Worm (Caenorhabditis elegans) whole organism, L4/young adult: ENCODE measurements around the gene stc-1.

Experiments used
- W03F9.2 ChIP-seq: fragments of 150-350 bp; optimal IDR thresholded peaks from 2 replicates; lab custom pipeline; 2014; ENCODE audit warnings: missing biosample characterization, missing genetic modification characterization
- dao-5 ChIP-seq: sonication (generic microtip); optimal IDR thresholded peaks from 2 replicates; lab custom pipeline; 2016; ENCODE audit warnings: missing genotype, missing genetic modification characterization, moderate library complexity, missing compliant biosample characterization
- him-1 ChIP-seq: sonication (generic microtip); optimal IDR thresholded peaks from 2 replicates; lab custom pipeline; 2016; ENCODE audit warnings: missing genotype, missing genetic modification reagents, missing genetic modification characterization, missing compliant biosample characterization

The stc-1 gene

DNA sequence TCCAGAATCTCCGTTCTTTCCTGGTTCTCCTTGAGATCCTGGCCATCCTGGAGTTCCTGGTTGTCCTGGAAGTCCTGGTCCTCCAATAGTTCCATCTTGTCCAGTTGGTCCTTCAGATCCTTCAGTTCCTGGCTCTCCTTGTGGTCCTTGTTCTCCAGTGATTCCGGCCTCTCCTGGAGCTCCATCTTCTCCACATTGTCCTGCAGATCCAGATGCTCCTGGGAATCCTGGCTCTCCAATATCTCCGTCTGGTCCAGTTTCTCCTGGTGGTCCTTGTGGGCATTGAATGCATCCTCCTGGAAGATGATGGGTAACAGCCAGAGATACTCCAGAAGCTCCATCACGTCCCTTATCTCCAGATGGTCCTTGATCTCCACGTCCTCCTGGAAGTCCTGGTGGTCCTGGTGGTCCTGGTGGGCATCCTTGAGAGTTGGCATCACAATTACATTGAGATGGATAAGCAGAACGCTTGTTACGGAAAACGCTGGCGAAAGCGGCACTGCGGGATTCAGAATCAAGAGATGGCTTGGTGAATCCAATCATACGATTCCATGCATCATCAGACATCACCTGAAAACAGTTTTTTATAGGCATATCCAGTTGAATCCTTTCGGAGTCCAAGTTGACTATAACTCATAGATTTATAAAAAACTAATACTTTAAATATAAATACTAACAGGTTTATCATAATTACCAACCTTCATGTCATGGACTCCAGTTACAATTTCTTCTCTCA, 2.5 kb upstream of the stc-1 start:
- TF ChIP-seq dao-5 (tag; lab: Kevin White, UChicago) (no peak), him-1 (tag; lab: Kevin White, UChicago) (no peak)

- TF ChIP-seq W03F9.2, result no peak
- no peak for TF ChIP-seq dao-5 (tag; lab: Kevin White, UChicago)
- no peak for TF ChIP-seq him-1 (tag; lab: Kevin White, UChicago)
Measured at ce11 chrII:8566806-8567266, 897 bp upstream of the stc-1 start, which contains the start of gene F54C9.3. TSS of gene F54C9.3 (minus strand) at chrII:8566856.

- TF ChIP-seq W03F9.2 (no peak), him-1 (tag; lab: Kevin White, UChicago) (no peak)
Measured at ce11 chrII:8562002-8562401, 3.9 kb downstream of the stc-1 start, which contains the start of gene F54C9.14. TSS of gene F54C9.14 (plus strand) at chrII:8562302.

ce11 chrII:8561227-8561626, 4.7 kb downstream of the stc-1 start, which contains the start of gene iff-2:
TSS of gene iff-2 (minus strand) at chrII:8561367.
- TF ChIP-seq him-1 (tag; lab: Kevin White, UChicago), result peak; percentile 97
- peak; percentile 77 for TF ChIP-seq dao-5 (tag; lab: Kevin White, UChicago)
- peak; percentile 97 for TF ChIP-seq W03F9.2

ce11 chrII:8559188-8559587, 6.8 kb downstream of the stc-1 start:
- TF ChIP-seq dao-5 (tag; lab: Kevin White, UChicago) (no peak), W03F9.2 (no peak), him-1 (tag; lab: Kevin White, UChicago) (no peak)

DNA sequence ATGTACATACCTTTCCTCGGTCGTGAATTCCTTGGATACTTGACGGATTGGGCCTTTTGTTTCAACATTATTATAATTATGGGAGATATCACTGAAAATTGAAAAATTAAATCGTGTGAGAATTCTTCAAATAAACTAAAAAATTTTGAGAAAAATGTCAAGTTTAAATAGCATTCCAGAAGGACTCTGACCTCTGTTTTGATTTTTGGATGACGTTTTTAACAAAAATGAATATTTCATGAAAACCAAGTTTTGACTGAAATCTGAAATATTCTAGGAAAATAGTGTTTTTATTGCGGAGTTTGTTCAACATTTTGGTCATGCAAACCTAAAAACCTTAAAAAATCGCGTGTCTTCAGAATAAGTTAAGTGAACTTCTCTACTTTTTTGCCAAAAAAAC, 9.8 kb downstream of the stc-1 start, which contains the start of gene glb-27:
glb-27 (minus strand) TSS at position 101 of the 400 bp plus-strand sequence.
- no peak for TF ChIP-seq W03F9.2

ce11 chrII:8554568-8554967, 11.4 kb downstream of the stc-1 start:
- no peak for TF ChIP-seq dao-5 (tag; lab: Kevin White, UChicago)
- TF ChIP-seq him-1 (tag; lab: Kevin White, UChicago), result no peak
- TF ChIP-seq W03F9.2, result no peak

DNA sequence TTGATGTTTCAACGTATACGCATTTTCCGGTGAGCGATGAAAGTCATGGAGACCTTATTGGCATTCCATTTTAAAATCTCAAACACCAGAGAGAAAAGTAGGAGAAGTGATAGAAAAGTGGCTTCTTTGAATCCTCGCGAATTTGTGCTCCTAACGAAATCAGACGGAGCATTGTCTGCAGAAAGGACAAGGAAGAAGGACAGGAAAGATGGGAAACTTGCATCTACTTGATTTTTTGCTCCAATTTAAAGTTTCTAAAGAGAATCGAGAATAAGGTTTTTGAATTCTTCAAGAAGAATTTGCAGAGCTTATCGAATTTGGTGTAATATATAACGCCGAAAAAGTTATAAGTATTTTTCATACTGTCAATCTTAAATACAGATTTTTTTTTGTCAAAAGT, 14.8 kb downstream of the stc-1 start:
- TF ChIP-seq him-1 (tag; lab: Kevin White, UChicago), result no peak
- no peak for TF ChIP-seq dao-5 (tag; lab: Kevin White, UChicago)
- no peak for TF ChIP-seq W03F9.2

DNA sequence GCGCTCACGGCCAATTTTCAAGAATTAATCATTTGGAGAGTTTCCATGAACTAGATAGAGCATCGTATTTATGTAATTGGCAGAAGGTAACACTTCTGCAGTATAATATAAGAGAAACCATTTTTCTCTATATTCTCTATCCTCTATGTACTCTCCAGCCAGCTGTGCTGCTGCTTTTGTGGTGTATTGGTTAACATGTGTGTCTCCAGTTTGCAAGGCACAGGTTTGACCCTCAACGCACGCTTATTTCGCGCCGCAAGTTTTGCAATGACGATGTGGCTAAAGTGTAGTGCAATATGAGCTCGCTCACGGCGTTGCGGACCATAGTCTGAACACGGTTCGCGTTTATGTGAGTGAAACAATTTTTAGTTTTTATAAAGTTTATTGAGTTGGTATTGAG, 19.0 kb downstream of the stc-1 start:
- peak; percentile 76 for TF ChIP-seq him-1 (tag; lab: Kevin White, UChicago)
- peak; percentile 92 for TF ChIP-seq dao-5 (tag; lab: Kevin White, UChicago)
- no peak for TF ChIP-seq W03F9.2

DNA sequence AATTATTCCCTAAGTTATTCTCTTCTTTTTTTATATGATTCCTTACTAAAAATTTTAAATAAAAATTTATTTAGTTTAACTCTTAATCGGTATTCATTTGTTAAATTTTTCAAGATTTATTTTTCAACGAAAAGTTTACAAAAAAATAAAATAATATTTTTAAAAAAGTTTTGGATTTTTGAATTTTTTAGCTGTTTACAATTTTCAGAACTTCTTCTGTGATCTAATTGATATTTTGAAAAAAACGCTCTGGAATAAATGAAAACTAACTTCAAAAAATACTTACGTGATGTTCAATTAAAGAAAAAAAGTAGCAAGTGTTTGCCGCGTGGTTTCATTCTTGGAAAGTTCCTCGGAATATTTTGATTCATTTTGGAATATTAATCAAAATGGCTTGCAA, 20.6 kb downstream of the stc-1 start, which contains the start of gene decr-1.2:
decr-1.2 (plus strand) TSS at position 301 of the 400 bp plus-strand sequence.
- TF ChIP-seq W03F9.2, result no peak
- no peak for TF ChIP-seq him-1 (tag; lab: Kevin White, UChicago)
- TF ChIP-seq dao-5 (tag; lab: Kevin White, UChicago), result no peak

- TF ChIP-seq dao-5 (tag; lab: Kevin White, UChicago) (no peak), W03F9.2 (no peak), him-1 (tag; lab: Kevin White, UChicago) (no peak)
Measured at ce11 chrII:8540412-8540811, 25.5 kb downstream of the stc-1 start, which contains the start of gene pqn-73. TSS of gene pqn-73 (plus strand) at chrII:8540712.

DNA sequence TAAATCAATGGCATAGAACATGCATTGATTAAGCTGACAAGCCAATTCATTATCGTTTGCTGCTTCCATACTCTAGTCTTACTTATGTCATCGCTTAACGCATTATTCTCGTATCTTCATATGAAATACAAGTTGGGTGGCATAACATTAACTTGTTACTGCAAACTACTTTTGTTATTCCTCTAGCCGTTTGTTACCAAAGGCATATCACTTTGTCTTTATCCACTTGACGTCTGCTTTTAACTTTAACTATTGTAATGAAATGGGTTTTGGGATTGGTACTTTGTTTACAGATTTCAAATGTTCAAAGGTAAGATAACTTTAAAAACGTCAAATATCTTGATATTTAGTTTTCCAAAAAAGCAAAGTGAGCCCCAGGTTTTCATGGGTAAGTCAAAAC, 29.9 kb downstream of the stc-1 start, which contains the start of gene W01C9.2:
W01C9.2 (plus strand) TSS at position 301 of the 400 bp plus-strand sequence.
- TF ChIP-seq him-1 (tag; lab: Kevin White, UChicago) (no peak), W03F9.2 (no peak), dao-5 (tag; lab: Kevin White, UChicago) (no peak)

- no peak for TF ChIP-seq W03F9.2
- TF ChIP-seq dao-5 (tag; lab: Kevin White, UChicago), result no peak
- TF ChIP-seq him-1 (tag; lab: Kevin White, UChicago), result no peak
Measured at ce11 chrII:8532015-8532414, 33.9 kb downstream of the stc-1 start.

DNA sequence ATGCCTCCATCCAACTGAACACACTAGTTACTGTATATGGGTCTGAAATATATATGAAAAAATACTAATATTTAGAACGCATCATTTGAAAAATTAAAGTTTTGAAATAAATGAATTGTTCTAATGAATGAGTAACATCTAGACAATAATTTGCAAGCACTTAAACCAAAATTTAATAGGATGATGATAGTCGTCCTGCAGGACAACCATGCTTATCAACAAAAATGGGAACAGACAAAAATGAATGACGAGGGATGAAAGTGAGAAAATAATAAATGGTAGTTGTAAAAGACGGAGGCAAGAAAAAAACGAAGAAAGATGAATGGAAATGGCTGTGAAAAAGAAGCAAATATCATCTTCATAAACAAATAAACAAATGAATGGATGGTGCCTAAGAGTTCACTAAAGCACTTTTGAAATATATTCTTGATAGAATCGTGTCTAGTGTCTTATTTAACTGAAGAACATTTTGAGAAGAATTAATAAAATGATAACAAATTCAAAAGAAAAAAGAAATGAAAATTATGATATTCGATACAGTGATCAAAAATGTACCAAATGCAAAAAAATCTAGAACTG, 34.7 kb downstream of the stc-1 start, which contains the start of gene gldi-7:
gldi-7 (minus strand) TSS at position 42 of the 579 bp plus-strand sequence.
- TF ChIP-seq W03F9.2 (no peak), dao-5 (tag; lab: Kevin White, UChicago) (no peak), him-1 (tag; lab: Kevin White, UChicago) (no peak)
